Fruit fly (Drosophila melanogaster): Measurements from ENCODE around the gene eag.

The eag gene

DNA sequence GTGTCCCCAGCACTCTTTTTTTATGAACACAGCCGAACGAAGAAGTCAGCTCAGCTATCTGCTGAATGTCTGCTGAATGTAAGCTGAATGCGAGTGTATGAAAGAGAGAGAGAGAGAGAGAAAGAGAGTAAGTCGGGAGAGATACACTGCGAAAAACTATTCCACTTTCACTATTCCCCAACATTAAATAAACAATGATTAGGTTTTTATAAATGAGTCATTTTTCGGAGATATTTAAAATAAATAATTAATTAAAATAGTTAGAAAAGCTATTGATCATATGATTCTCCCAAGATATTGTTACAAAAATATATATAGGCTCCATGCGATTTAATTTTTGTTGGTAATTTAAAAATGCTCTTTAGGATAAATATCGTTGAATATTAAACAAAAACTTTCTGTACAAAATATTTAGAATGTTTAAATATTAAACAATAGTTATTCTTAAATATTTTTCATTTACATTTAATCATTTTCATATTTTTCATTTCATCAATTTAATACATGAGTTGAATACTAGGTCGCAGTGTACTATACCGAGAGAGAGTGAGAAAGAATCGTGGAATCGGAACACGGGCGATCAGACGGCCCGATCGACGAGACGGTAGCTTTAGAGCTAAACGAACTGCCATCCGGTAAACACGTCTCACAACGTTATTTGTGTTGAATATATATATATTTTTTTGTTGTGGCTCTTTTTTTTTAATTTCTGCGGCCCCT, 68.7 kb downstream of the eag start, which contains the start of gene be (continued):
- TF ChIP-seq CG34376 (GFP tag; optimal IDR thresholded peaks at IDR 0.05) (no peak), grn (GFP tag; optimal IDR thresholded peaks at IDR 0.05) (no peak), Ravus (GFP tag; IDR thresholded peaks at IDR 0.05) (no peak), amos (GFP tag; IDR thresholded peaks at IDR 0.05; ENCODE audit: partially characterized antibody) (no peak), Neu2 (GFP tag; optimal IDR thresholded peaks at IDR 0.05; ENCODE audit: borderline replicate concordance) (no peak), Oli (tag; optimal IDR thresholded peaks at IDR 0.05) (peak; percentile 66), org-1 (GFP tag; optimal IDR thresholded peaks at IDR 0.05) (peak; percentile 19), jing (GFP tag; optimal IDR thresholded peaks at IDR 0.05) (no peak), jumu (GFP tag; optimal IDR thresholded peaks at IDR 0.05) (no peak), Doc3 (GFP tag; IDR thresholded peaks at IDR 0.05; ENCODE audit: partially characterized antibody) (no peak), Dip2 (GFP tag; IDR thresholded peaks at IDR 0.05) (no peak), luna (GFP tag; optimal IDR thresholded peaks at IDR 0.05) (no peak), Abd-B (GFP tag; optimal IDR thresholded peaks at IDR 0.05) (peak; percentile 66), CG15479 (GFP tag; optimal IDR thresholded peaks at IDR 0.05) (no peak), nerfin-1 (tag; optimal IDR thresholded peaks at IDR 0.05) (peak; percentile 61), pum (GFP tag; optimal IDR thresholded peaks at IDR 0.05) (no peak), Max (GFP tag; optimal IDR thresholded peaks at IDR 0.05) (no peak), CG14050 (GFP tag; IDR thresholded peaks at IDR 0.05) (peak; percentile 18; the same call in 1 of the 3 replicates), ssp (GFP tag; IDR thresholded peaks at IDR 0.05) (peak; percentile 51; the same call in 1 of the 2 replicates), emc (GFP tag; optimal IDR thresholded peaks at IDR 0.05) (no peak), fd64A (GFP tag; optimal IDR thresholded peaks at IDR 0.05) (no peak), CG10321 (GFP tag; IDR thresholded peaks at IDR 0.05) (no peak), CG6175 (GFP tag; IDR thresholded peaks at IDR 0.05) (no peak), BtbVII (GFP tag; optimal IDR thresholded peaks at IDR 0.05) (no peak), Stat92E (GFP tag; optimal IDR thresholded peaks at IDR 0.05) (no peak), sna (GFP tag; IDR thresholded peaks at IDR 0.05; ENCODE audit: partially characterized antibody) (no peak), CG9797 (GFP tag; optimal IDR thresholded peaks at IDR 0.05) (no peak), cas (GFP tag; IDR thresholded peaks at IDR 0.05) (no peak), toy (GFP tag; IDR thresholded peaks at IDR 0.05) (no peak), CG14965 (GFP tag; optimal IDR thresholded peaks at IDR 0.05; ENCODE audit: borderline replicate concordance) (no peak), CHES-1-like (GFP tag; optimal IDR thresholded peaks at IDR 0.05) (no peak), dpn (GFP tag; optimal IDR thresholded peaks at IDR 0.05) (peak in 1 of 2 experiments; percentile 29), caup (GFP tag; optimal IDR thresholded peaks at IDR 0.05; ENCODE audit: severe bottlenecking) (peak; percentile 9), scrt (GFP tag; optimal IDR thresholded peaks at IDR 0.05) (no peak), chm (GFP tag; IDR thresholded peaks at IDR 0.05) (peak; percentile 78), E2f2 (GFP tag; IDR thresholded peaks at IDR 0.05) (peak; percentile 43; the same call in 1 of the 2 replicates), CG6854 (GFP tag; optimal IDR thresholded peaks at IDR 0.05) (peak; percentile 15), CG5245 (GFP tag; optimal IDR thresholded peaks at IDR 0.05) (no peak), CG3163 (GFP tag; optimal IDR thresholded peaks at IDR 0.05) (no peak), CG17568 (GFP tag; optimal IDR thresholded peaks at IDR 0.05) (no peak), CG11247 (GFP tag; IDR thresholded peaks at IDR 0.05) (no peak; the same call in 1 of the 2 replicates), repo (GFP tag; optimal IDR thresholded peaks at IDR 0.05) (no peak), CG4328 (GFP tag; optimal IDR thresholded peaks at IDR 0.05) (peak; percentile 73), CkIIα-i1 (GFP tag; IDR thresholded peaks at IDR 0.05) (no peak), Hmx (GFP tag; optimal IDR thresholded peaks at IDR 0.05) (no peak), gce (GFP tag; IDR thresholded peaks at IDR 0.05) (0 out of 3 replicates have a peak, but pooled peaks have one; percentile 15), pita (GFP tag; optimal IDR thresholded peaks at IDR 0.05) (no peak), CG3838 (GFP tag; optimal IDR thresholded peaks at IDR 0.05) (no peak), CG17186 (GFP tag; optimal IDR thresholded peaks at IDR 0.05) (no peak)
